Fruit fly (Drosophila melanogaster) whole organism, embryonic: ENCODE data around the gene usp.

Source experiments
- Antp ChIP-seq: fragments of 200-800 bp; sonication (Bioruptor generic); optimal IDR thresholded peaks from 3 replicates; lab custom pipeline; 2016; ENCODE audit warnings: missing biosample characterization, missing genetic modification characterization
- Atf6 ChIP-seq: fragments of 200-800 bp; sonication (Bioruptor generic); IDR thresholded peaks from 2 replicates; pipeline ENCODE4 v1.3.6; 2022; ENCODE audit warnings: missing biosample characterization, missing genetic modification characterization
- CG10462 ChIP-seq: fragments of 200-800 bp; sonication (Bioruptor generic); optimal IDR thresholded peaks from 2 replicates; lab custom pipeline; 2016; ENCODE audit warnings: missing biosample characterization, missing genetic modification characterization
- CG12659 ChIP-seq: fragments of 200-800 bp; sonication (Bioruptor generic); optimal IDR thresholded peaks from 3 replicates; lab custom pipeline; 2017; ENCODE audit warnings: mild to moderate bottlenecking, missing biosample characterization, missing genetic modification reagents, missing genetic modification characterization
- CG13123 ChIP-seq: fragments of 200-800 bp; sonication (Bioruptor generic); optimal IDR thresholded peaks from 2 replicates; lab custom pipeline; 2016; ENCODE audit warnings: missing biosample characterization, missing genetic modification characterization
- CG13775 ChIP-seq: fragments of 200-800 bp; sonication (Bioruptor generic); optimal IDR thresholded peaks from 3 replicates; lab custom pipeline; 2017; ENCODE audit warnings: missing biosample characterization, mild to moderate bottlenecking, missing genetic modification characterization
- CG15269 ChIP-seq: fragments of 200-800 bp; sonication (Bioruptor generic); optimal IDR thresholded peaks from 2 replicates; lab custom pipeline; 2018; ENCODE audit warnings: missing biosample characterization, mild to moderate bottlenecking, missing genetic modification characterization, moderate library complexity
- CG17912 ChIP-seq: fragments of 200-800 bp; sonication (Bioruptor generic); optimal IDR thresholded peaks from 2 replicates; lab custom pipeline; 2018; ENCODE audit warnings: missing biosample characterization, mild to moderate bottlenecking, missing genetic modification characterization
- CG2889 ChIP-seq: fragments of 200-800 bp; sonication (Bioruptor generic); IDR thresholded peaks from 3 replicates; pipeline ENCODE4 v1.3.6; 2022; ENCODE audit warnings: missing biosample characterization, missing genetic modification characterization
- CG30403 ChIP-seq: fragments of 200-800 bp; sonication (Bioruptor generic); optimal IDR thresholded peaks from 3 replicates; lab custom pipeline; 2016; ENCODE audit warnings: missing biosample characterization, missing genetic modification characterization
- CG32772 ChIP-seq: fragments of 200-800 bp; sonication (Bioruptor generic); IDR thresholded peaks from 2 replicates; pipeline ENCODE4 v1.3.6; 2022; ENCODE audit warnings: missing biosample characterization, missing genetic modification characterization
- CG8944 ChIP-seq: fragments of 200-800 bp; sonication (Bioruptor generic); optimal IDR thresholded peaks from 3 replicates; lab custom pipeline; 2016; ENCODE audit warnings: missing biosample characterization, missing genetic modification characterization
- CG9817 ChIP-seq: fragments of 200-800 bp; sonication (Bioruptor generic); optimal IDR thresholded peaks from 2 replicates; lab custom pipeline; 2018; ENCODE audit warnings: missing biosample characterization, mild to moderate bottlenecking, missing genetic modification characterization, moderate library complexity
- Dbx ChIP-seq: fragments of 200-800 bp; sonication (Bioruptor generic); IDR thresholded peaks from 3 replicates; pipeline ENCODE4 v1.3.6; 2022; ENCODE audit warnings: missing biosample characterization, missing genetic modification characterization
- Dfd ChIP-seq, 2 experiments: fragments of >200 bp; optimal IDR thresholded peaks; 2 replicates each; lab custom pipeline; 2017; ENCODE audit warnings: missing biosample characterization in 2 of 2, missing genetic modification characterization in 2 of 2
- Eip74EF ChIP-seq, 2 experiments: fragments of 200-800 bp in 1 of 2; fragments of >200 bp in 1 of 2; sonication (Bioruptor generic) in 1 of 2; optimal IDR thresholded peaks; 2 replicates each; lab custom pipeline; 2017 to 2019; ENCODE audit warnings: missing biosample characterization in 2 of 2, missing genetic modification characterization in 2 of 2, mild to moderate bottlenecking in 1 of 2, moderate library complexity in 1 of 2
- Fer3 ChIP-seq: fragments of 200-800 bp; sonication (Bioruptor generic); optimal IDR thresholded peaks from 2 replicates; lab custom pipeline; 2018; ENCODE audit warnings: missing biosample characterization, mild to moderate bottlenecking, missing genetic modification characterization, moderate library complexity
- HLH54F ChIP-seq: fragments of 200-800 bp; sonication (Bioruptor generic); optimal IDR thresholded peaks from 3 replicates; lab custom pipeline; 2016; ENCODE audit warnings: missing biosample characterization, missing genetic modification characterization
- HmgD ChIP-seq: fragments of 200-800 bp; sonication (Bioruptor generic); optimal IDR thresholded peaks from 3 replicates; lab custom pipeline; 2016; ENCODE audit warnings: missing biosample characterization, missing genetic modification characterization
- Kr ChIP-seq: fragments of 200-800 bp; sonication (Bioruptor generic); optimal IDR thresholded peaks from 2 replicates; lab custom pipeline; 2017; ENCODE audit warnings: missing biosample characterization, mild to moderate bottlenecking, missing genetic modification characterization
- Med ChIP-seq: fragments of 200-800 bp; sonication (Bioruptor generic); peaks from one replicate; lab custom pipeline; 2016; ENCODE audit warnings: missing biosample characterization, missing genetic modification characterization, mild to moderate bottlenecking, inconsistent platforms, moderate library complexity
- Myb ChIP-seq: fragments of 200-800 bp; sonication (Bioruptor generic); optimal IDR thresholded peaks from 2 replicates; lab custom pipeline; 2016; ENCODE audit warnings: missing biosample characterization, missing genetic modification characterization
- Nf-YC ChIP-seq: fragments of 200-800 bp; optimal IDR thresholded peaks from 3 replicates; lab custom pipeline; 2019; ENCODE audit warnings: missing biosample characterization, mild to moderate bottlenecking, missing genetic modification characterization, moderate library complexity
- Poxn ChIP-seq: fragments of 200-800 bp; sonication (Bioruptor generic); IDR thresholded peaks from 2 replicates; pipeline ENCODE4 v1.3.6; 2022; ENCODE audit warnings: missing biosample characterization, missing genetic modification characterization
- Stat92E ChIP-seq, 3 experiments: fragments of >200 bp in 2 of 3; fragments of 200-800 bp in 1 of 3; sonication (Bioruptor generic) in 1 of 3; optimal IDR thresholded peaks; 2 replicates each; lab custom pipeline; 2017 to 2019; ENCODE audit warnings: missing biosample characterization in 3 of 3, missing genetic modification characterization in 3 of 3, mild to moderate bottlenecking in 1 of 3, moderate library complexity in 1 of 3
- Usf ChIP-seq: fragments of 200-800 bp; sonication (Bioruptor generic); optimal IDR thresholded peaks from 2 replicates; lab custom pipeline; 2017; ENCODE audit warnings: missing genotype, missing biosample characterization, missing genetic modification characterization
- amos ChIP-seq: fragments of 200-800 bp; sonication (Bioruptor generic); IDR thresholded peaks from 2 replicates; pipeline ENCODE4 v1.3.6; 2022; ENCODE audit warnings: missing biosample characterization, missing genetic modification characterization; ENCODE audit not compliant: partially characterized antibody
- aop ChIP-seq: fragments of 200-800 bp; sonication (Bioruptor generic); IDR thresholded peaks from 2 replicates; pipeline ENCODE4 v1.3.6; 2022; ENCODE audit warnings: missing biosample characterization, missing genetic modification characterization
- bcd ChIP-seq: fragments of 200-800 bp; sonication (Bioruptor generic); optimal IDR thresholded peaks from 2 replicates; lab custom pipeline; 2017; ENCODE audit warnings: missing biosample characterization, mild to moderate bottlenecking, missing genetic modification characterization
- br ChIP-seq: fragments of >200 bp; optimal IDR thresholded peaks from 2 replicates; lab custom pipeline; 2017
- ewg ChIP-seq: fragments of 200-800 bp; sonication (Bioruptor generic); optimal IDR thresholded peaks from 3 replicates; lab custom pipeline; 2017; ENCODE audit warnings: mild to moderate bottlenecking, missing biosample characterization, missing genetic modification reagents, missing genetic modification characterization
- fd64A ChIP-seq: fragments of 200-800 bp; sonication (Bioruptor generic); optimal IDR thresholded peaks from 3 replicates; lab custom pipeline; 2018; ENCODE audit warnings: missing biosample characterization, mild to moderate bottlenecking, missing genetic modification characterization
- gce ChIP-seq: fragments of 200-800 bp; sonication (Bioruptor generic); IDR thresholded peaks from 3 replicates; pipeline ENCODE4 v1.3.6; 2022; ENCODE audit warnings: missing biosample characterization, missing genetic modification characterization
- grn ChIP-seq: fragments of 200-800 bp; sonication (Bioruptor generic); optimal IDR thresholded peaks from 3 replicates; lab custom pipeline; 2017; ENCODE audit warnings: missing biosample characterization, missing genetic modification characterization
- gsb ChIP-seq: fragments of 200-800 bp; sonication (Bioruptor generic); IDR thresholded peaks from 2 replicates; pipeline ENCODE4 v1.3.6; 2022; ENCODE audit warnings: missing biosample characterization, missing genetic modification characterization
- gsb-n ChIP-seq: fragments of 200-800 bp; sonication (Bioruptor generic); optimal IDR thresholded peaks from 3 replicates; lab custom pipeline; 2018; ENCODE audit warnings: missing biosample characterization, mild to moderate bottlenecking, missing genetic modification characterization
- gt ChIP-seq: fragments of 200-800 bp; sonication (Bioruptor generic); IDR thresholded peaks from 2 replicates; pipeline ENCODE4 v1.3.6; 2022; ENCODE audit warnings: missing biosample characterization, missing genetic modification characterization
- ind ChIP-seq: fragments of 200-800 bp; sonication (Bioruptor generic); optimal IDR thresholded peaks from 3 replicates; lab custom pipeline; 2016; ENCODE audit warnings: missing biosample characterization, missing genetic modification characterization
- lab ChIP-seq: fragments of 200-800 bp; sonication (Bioruptor generic); optimal IDR thresholded peaks from 3 replicates; lab custom pipeline; 2017; ENCODE audit warnings: missing biosample characterization, missing genetic modification characterization, mild to moderate bottlenecking, moderate library complexity, missing genetic modification reagents
- nerfin-2 ChIP-seq: fragments of 200-800 bp; sonication (Bioruptor generic); IDR thresholded peaks from 2 replicates; pipeline ENCODE4 v1.3.6; 2022; ENCODE audit warnings: missing biosample characterization, missing genetic modification characterization; ENCODE audit not compliant: partially characterized antibody
- nom ChIP-seq: fragments of 200-800 bp; sonication (Bioruptor generic); optimal IDR thresholded peaks from 2 replicates; lab custom pipeline; 2017; ENCODE audit warnings: missing biosample characterization, missing genetic modification characterization, mild to moderate bottlenecking, moderate library complexity, missing genetic modification reagents
- onecut ChIP-seq: fragments of 200-800 bp; sonication (Bioruptor generic); IDR thresholded peaks from 2 replicates; pipeline ENCODE4 v1.3.6; 2022; ENCODE audit warnings: missing biosample characterization, missing genetic modification characterization
- peb ChIP-seq: fragments of 200-800 bp; sonication (Bioruptor generic); IDR thresholded peaks from 2 replicates; pipeline ENCODE4 v1.3.6; 2022; ENCODE audit warnings: missing biosample characterization, missing genetic modification characterization
- pita ChIP-seq: fragments of 200-800 bp; sonication (Bioruptor generic); optimal IDR thresholded peaks from 2 replicates; lab custom pipeline; 2017; ENCODE audit warnings: missing biosample characterization, mild to moderate bottlenecking, missing genetic modification characterization
- pum ChIP-seq: fragments of 200-800 bp; sonication (Bioruptor generic); optimal IDR thresholded peaks from 2 replicates; lab custom pipeline; 2016; ENCODE audit warnings: missing biosample characterization, missing genetic modification characterization
- row ChIP-seq: fragments of 200-800 bp; sonication (Bioruptor generic); IDR thresholded peaks from 3 replicates; pipeline ENCODE4 v1.3.6; 2022; ENCODE audit warnings: missing biosample characterization, missing genetic modification characterization
- run ChIP-seq: fragments of 200-800 bp; sonication (Bioruptor generic); optimal IDR thresholded peaks from 3 replicates; lab custom pipeline; 2018; ENCODE audit warnings: missing biosample characterization, mild to moderate bottlenecking, missing genetic modification characterization
- sd ChIP-seq: fragments of 200-800 bp; sonication (Bioruptor generic); optimal IDR thresholded peaks from 3 replicates; lab custom pipeline; 2018; ENCODE audit warnings: missing biosample characterization, mild to moderate bottlenecking, missing genetic modification characterization, moderate library complexity
- toy ChIP-seq: fragments of 200-800 bp; sonication (Bioruptor generic); IDR thresholded peaks from 2 replicates; pipeline ENCODE4 v1.3.6; 2022; ENCODE audit warnings: missing biosample characterization, missing genetic modification characterization
- wdn ChIP-seq: fragments of 200-800 bp; sonication (Bioruptor generic); IDR thresholded peaks from 2 replicates; pipeline ENCODE4 v1.3.6; 2022; ENCODE audit warnings: missing biosample characterization, missing genetic modification characterization
- wek ChIP-seq: fragments of 200-800 bp; sonication (Bioruptor generic); optimal IDR thresholded peaks from 3 replicates; lab custom pipeline; 2018; ENCODE audit warnings: missing biosample characterization, mild to moderate bottlenecking, missing genetic modification characterization, moderate library complexity

usp gene

dm6 chrX:2080367-2080927, 38.3 kb upstream of the usp start, which contains the start of the genes CG16903 and Unc-76 (continued):
- TF ChIP-seq HLH54F (peak; percentile 35), CG9817 (tag; lab: Kevin White, UChicago) (peak; percentile 19), Atf6 (GFP tag; lab: Robert Waterston, UW) (peak; percentile 24; the same call in 1 of the 2 replicates), Dbx (GFP tag; lab: Robert Waterston, UW) (peak; percentile 52; the same call in 2 of the 3 replicates), wek (GFP tag; lab: Kevin White, UChicago) (peak; percentile 60), wdn (GFP tag; lab: Robert Waterston, UW) (no peak), gt (GFP tag; lab: Robert Waterston, UW) (no peak), Med (GFP tag; lab: Kevin White, UChicago) (peak; percentile 95), peb (GFP tag; lab: Robert Waterston, UW) (no peak), Dfd (GFP tag; optimal IDR thresholded peaks at IDR 0.05; lab: Kevin White, UChicago) (no peak), CG15269 (tag; lab: Kevin White, UChicago) (peak; percentile 38), CG13775 (GFP tag; lab: Kevin White, UChicago) (peak; percentile 52), gsb-n (tag; lab: Kevin White, UChicago) (peak; percentile 72), nom (GFP tag; lab: Kevin White, UChicago) (peak; percentile 69), CG30403 (peak; percentile 14), pum (GFP tag; lab: Kevin White, UChicago) (no peak), lab (GFP tag; lab: Kevin White, UChicago) (peak; percentile 43), nerfin-2 (no peak), sd (tag; lab: Kevin White, UChicago) (peak; percentile 48), CG12659 (GFP tag; lab: Kevin White, UChicago) (peak; percentile 91), Poxn (GFP tag; lab: Robert Waterston, UW) (no peak), Kr (GFP tag; lab: Kevin White, UChicago) (no peak), br (lab: Kevin White, UChicago) (no peak), gce (GFP tag; lab: Robert Waterston, UW) (no peak), grn (no peak), Eip74EF (GFP tag; optimal IDR thresholded peaks at IDR 0.05; lab: Kevin White, UChicago) (peak in 1 of 2 experiments; percentile 61), CG10462 (GFP tag; lab: Kevin White, UChicago) (no peak), Myb (GFP tag; lab: Kevin White, UChicago) (peak; percentile 82), ind (no peak), toy (no peak), CG17912 (GFP tag; lab: Kevin White, UChicago) (peak; percentile 9), gsb (GFP tag; lab: Robert Waterston, UW) (no peak), onecut (GFP tag; lab: Robert Waterston, UW) (peak; percentile 16; the same call in 1 of the 2 replicates), CG32772 (no peak), CG2889 (GFP tag; lab: Robert Waterston, UW) (no peak), CG8944 (peak; percentile 1), ewg (peak; percentile 18), pita (GFP tag; lab: Kevin White, UChicago) (peak; percentile 95), Fer3 (tag; lab: Kevin White, UChicago) (no peak), Usf (GFP tag; lab: Kevin White, UChicago) (no peak), fd64A (GFP tag; lab: Kevin White, UChicago) (peak; percentile 31), row (GFP tag; lab: Robert Waterston, UW) (peak; percentile 29; the same call in 1 of the 3 replicates), run (tag; lab: Kevin White, UChicago) (peak; percentile 29), aop (no peak), Nf-YC (peak; percentile 60), CG13123 (GFP tag; lab: Kevin White, UChicago) (no peak), Antp (GFP tag; lab: Kevin White, UChicago) (peak; percentile 6), bcd (GFP tag; lab: Kevin White, UChicago) (no peak), HmgD (GFP tag; lab: Kevin White, UChicago) (peak; percentile 66), amos (GFP tag; lab: Robert Waterston, UW) (peak; percentile 58), Stat92E (GFP tag; optimal IDR thresholded peaks at IDR 0.05; lab: Kevin White, UChicago) (peak in 1 of 3 experiments; percentile 87)
